Worm (Caenorhabditis elegans) whole organism, L1 larva: ENCODE data around the gene F19F10.1.

Experiments
- C16A3.4 ChIP-seq: fragments of 150-350 bp; optimal IDR thresholded peaks from 2 replicates; lab custom pipeline; 2014; ENCODE audit warnings: missing biosample characterization, missing genetic modification characterization
- C34B4.2 ChIP-seq: sonication (generic microtip); optimal IDR thresholded peaks from 2 replicates; lab custom pipeline; 2017; ENCODE audit warnings: mild to moderate bottlenecking, missing genetic modification characterization, missing compliant biosample characterization
- aha-1 ChIP-seq: fragments of 150-350 bp; optimal IDR thresholded peaks from 2 replicates; lab custom pipeline; 2014; ENCODE audit warnings: missing biosample characterization, missing genetic modification characterization
- alr-1 ChIP-seq: fragments of 200-800 bp; sonication (Bioruptor generic); optimal IDR thresholded peaks from 2 replicates; lab custom pipeline; 2018; ENCODE audit warnings: borderline replicate concordance, mild to moderate bottlenecking, missing genetic modification characterization, missing compliant biosample characterization
- aly-2 ChIP-seq: fragments of 150-350 bp; optimal IDR thresholded peaks from 2 replicates; lab custom pipeline; 2014; ENCODE audit warnings: missing biosample characterization, missing genetic modification characterization
- ama-1 ChIP-seq: fragments of 150-350 bp; optimal IDR thresholded peaks from 2 replicates; lab custom pipeline; 2014
- ceh-63 ChIP-seq: fragments of 200-800 bp; sonication (Bioruptor generic); optimal IDR thresholded peaks from 2 replicates; lab custom pipeline; 2018; ENCODE audit warnings: mild to moderate bottlenecking, missing genetic modification characterization, missing compliant biosample characterization
- ceh-82 ChIP-seq, 3 experiments: fragments of 150-350 bp in 1 of 3; sonication (generic microtip) in 2 of 3; optimal IDR thresholded peaks; 2 replicates each; lab custom pipeline; 2014 to 2017; ENCODE audit warnings: missing biosample characterization in 3 of 3, missing genetic modification characterization in 3 of 3
- ceh-88 ChIP-seq: fragments of 200-800 bp; sonication (Bioruptor generic); IDR thresholded peaks from 2 replicates; pipeline ENCODE4 v1.3.6; 2022; ENCODE audit warnings: missing genetic modification characterization, missing compliant biosample characterization
- ceh-90 ChIP-seq: sonication (generic microtip); optimal IDR thresholded peaks from 2 replicates; lab custom pipeline; 2016; ENCODE audit warnings: missing genetic modification characterization, missing compliant biosample characterization
- ces-1 ChIP-seq: fragments of 150-350 bp; optimal IDR thresholded peaks from 2 replicates; lab custom pipeline; 2014; ENCODE audit warnings: missing biosample characterization, missing genetic modification reagents, missing genetic modification characterization
- dsc-1 ChIP-seq: sonication (generic microtip); optimal IDR thresholded peaks from 2 replicates; lab custom pipeline; 2016; ENCODE audit warnings: mild to moderate bottlenecking, missing genetic modification characterization, missing compliant biosample characterization
- efl-1 ChIP-seq, 4 experiments: fragments of 150-350 bp; optimal IDR thresholded peaks in 3 of 4; peaks in 1 of 4; 1 replicate in 1 of 4; 2 replicates in 3 of 4; lab custom pipeline; 2014; ENCODE audit warnings: missing biosample characterization in 2 of 4, missing genetic modification characterization in 2 of 4, missing genetic modification reagents in 2 of 4
- elt-2 ChIP-seq: sonication (generic microtip); optimal IDR thresholded peaks from 2 replicates; lab custom pipeline; 2016; ENCODE audit warnings: missing genetic modification characterization, mild to moderate bottlenecking, inconsistent platforms, missing compliant biosample characterization, missing genetic modification reagents
- elt-3 ChIP-seq, 6 experiments: fragments of 150-350 bp in 1 of 6; sonication (generic microtip); optimal IDR thresholded peaks; 2 replicates each; lab custom pipeline; 2017 to 2018; ENCODE audit warnings: missing biosample characterization in 6 of 6, missing genetic modification characterization in 6 of 6, inconsistent platforms in 1 of 6
- fkh-4 ChIP-seq: sonication (generic microtip); optimal IDR thresholded peaks from 2 replicates; lab custom pipeline; 2016; ENCODE audit warnings: missing compliant biosample characterization, missing genetic modification characterization, borderline replicate concordance
- fkh-8 ChIP-seq: sonication (generic microtip); optimal IDR thresholded peaks from 2 replicates; lab custom pipeline; 2016; ENCODE audit warnings: mild to moderate bottlenecking, missing genetic modification characterization, missing compliant biosample characterization
- irx-1 ChIP-seq: sonication (generic microtip); optimal IDR thresholded peaks from 2 replicates; lab custom pipeline; 2016; ENCODE audit warnings: missing genetic modification characterization, missing compliant biosample characterization
- lin-13 ChIP-seq: fragments of 150-350 bp; optimal IDR thresholded peaks from 2 replicates; lab custom pipeline; 2014; ENCODE audit warnings: missing biosample characterization, missing genetic modification reagents, missing genetic modification characterization
- lin-35 ChIP-seq, 2 experiments: fragments of 150-350 bp; optimal IDR thresholded peaks; 2 replicates each; lab custom pipeline; 2014; ENCODE audit warnings: missing biosample characterization in 2 of 2, missing genetic modification characterization in 2 of 2, missing genetic modification reagents in 2 of 2
- mef-2 ChIP-seq: fragments of 150-350 bp; optimal IDR thresholded peaks from 2 replicates; lab custom pipeline; 2014; ENCODE audit warnings: missing biosample characterization, missing genetic modification characterization
- nhr-20 ChIP-seq: sonication (generic microtip); optimal IDR thresholded peaks from 2 replicates; lab custom pipeline; 2016; ENCODE audit warnings: mild to moderate bottlenecking, missing genetic modification characterization, missing compliant biosample characterization
- nhr-237 ChIP-seq: fragments of 150-350 bp; optimal IDR thresholded peaks from 2 replicates; lab custom pipeline; 2014; ENCODE audit warnings: missing biosample characterization, missing genetic modification characterization
- nhr-76 ChIP-seq: sonication (generic microtip); optimal IDR thresholded peaks from 2 replicates; lab custom pipeline; 2017; ENCODE audit warnings: missing biosample characterization, missing genetic modification characterization
- nhr-85 ChIP-seq: sonication (generic microtip); peaks from one replicate; lab custom pipeline; 2016; ENCODE audit warnings: missing genetic modification characterization, inconsistent platforms, missing compliant biosample characterization
- nhr-90 ChIP-seq: sonication (generic microtip); optimal IDR thresholded peaks from 2 replicates; lab custom pipeline; 2016; ENCODE audit warnings: mild to moderate bottlenecking, missing genetic modification characterization, missing compliant biosample characterization; ENCODE audit not compliant: poor library complexity
- pag-3 ChIP-seq: sonication (generic microtip); optimal IDR thresholded peaks from 2 replicates; lab custom pipeline; 2017; ENCODE audit warnings: missing genetic modification characterization, mild to moderate bottlenecking, missing compliant biosample characterization, antibody characterized with exemption, borderline replicate concordance; ENCODE audit not compliant: insufficient read depth
- pax-3 ChIP-seq: fragments of 200-800 bp; sonication (Bioruptor generic); optimal IDR thresholded peaks from 2 replicates; lab custom pipeline; 2018; ENCODE audit warnings: mild to moderate bottlenecking, missing genetic modification characterization, moderate library complexity, missing compliant biosample characterization
- pqm-1 ChIP-seq: sonication (generic microtip); optimal IDR thresholded peaks from 3 replicates; lab custom pipeline; 2017; ENCODE audit warnings: missing biosample characterization, missing genetic modification characterization
- rnt-1 ChIP-seq: sonication (generic microtip); optimal IDR thresholded peaks from 2 replicates; lab custom pipeline; 2016; ENCODE audit warnings: mild to moderate bottlenecking, missing genetic modification characterization, moderate library complexity, missing compliant biosample characterization
- unc-130 ChIP-seq: fragments of 150-350 bp; optimal IDR thresholded peaks from 2 replicates; lab custom pipeline; 2017; ENCODE audit warnings: missing biosample characterization, missing genetic modification characterization, inconsistent platforms
- unc-62 ChIP-seq: fragments of 150-350 bp; optimal IDR thresholded peaks from 2 replicates; lab custom pipeline; 2014; ENCODE audit warnings: missing biosample characterization, missing genetic modification reagents, missing genetic modification characterization
- unc-86 ChIP-seq: sonication (generic microtip); optimal IDR thresholded peaks from 2 replicates; lab custom pipeline; 2016; ENCODE audit warnings: missing genetic modification characterization, missing compliant biosample characterization
- unc-98 ChIP-seq: fragments of 200-800 bp; sonication (Bioruptor generic); IDR thresholded peaks from 2 replicates; pipeline ENCODE4 v1.3.6; 2022; ENCODE audit warnings: missing genetic modification characterization, missing compliant biosample characterization

The F19F10.1 gene

DNA sequence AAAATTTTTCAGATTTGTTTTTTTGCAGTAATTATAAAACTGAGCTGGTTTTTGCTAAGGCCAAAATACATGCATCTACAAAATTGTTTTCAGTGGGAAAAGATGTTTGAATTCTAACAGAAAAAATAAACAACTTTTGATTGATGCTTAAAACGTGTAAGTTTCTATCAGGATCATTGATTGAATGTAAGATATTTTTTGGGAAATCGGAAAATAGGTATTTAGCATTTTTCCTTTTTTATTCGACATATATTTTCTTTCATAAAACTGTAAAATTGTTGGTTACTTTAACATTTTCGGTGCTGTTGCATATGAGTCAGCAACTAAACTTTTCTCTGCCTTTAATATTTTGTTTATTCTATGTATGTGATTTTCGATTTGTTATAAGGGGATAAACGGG is 38.6 kb upstream of the F19F10.1 start, which contains the start of gene C54F6.20:
TSS of gene C54F6.20 (plus strand) at position 301 of the 400 bp plus-strand sequence.
- TF ChIP-seq aly-2 (tag; lab: Kevin White, UChicago) (no peak), nhr-20 (no peak), pag-3 (no peak), aha-1 (tag; lab: Kevin White, UChicago) (no peak), ceh-63 (GFP tag; lab: Kevin White, UChicago) (no peak), efl-1 (optimal IDR thresholded peaks at IDR 0.05; lab: Kevin White, UChicago) (no peak), efl-1 (GFP tag; optimal IDR thresholded peaks at IDR 0.05 in 1 of 2; lab: Kevin White, UChicago) (peak in 1 of 2 experiments; percentile 54), mef-2 (no peak), unc-130 (tag; lab: Kevin White, UChicago) (no peak)
- TF ChIP-seq, all 84 proteins: peak for 1

DNA sequence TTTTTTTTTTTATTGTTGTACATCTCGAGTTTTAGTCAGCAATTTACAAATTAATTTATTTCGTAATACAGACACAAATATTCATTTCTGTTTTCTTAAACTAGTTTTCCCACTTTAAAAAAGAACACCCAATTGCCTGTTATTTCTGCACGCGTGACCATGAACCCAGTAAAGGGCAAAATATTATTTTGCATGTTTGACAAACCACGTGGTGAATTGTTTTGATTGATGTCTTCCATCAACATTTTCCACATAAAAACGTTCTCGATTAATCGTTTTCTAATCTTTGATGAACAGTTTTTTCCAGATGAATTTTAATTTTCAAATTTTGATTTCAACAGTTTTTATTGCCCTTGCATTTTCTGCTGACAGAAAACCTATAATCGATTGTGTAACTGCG is 37.4 kb upstream of the F19F10.1 start, which contains the start of gene C54F6.18:
TSS of gene C54F6.18 (plus strand) at position 301 of the 400 bp plus-strand sequence.
- TF ChIP-seq C16A3.4 (tag; lab: Kevin White, UChicago) (no peak), elt-3 (tag; optimal IDR thresholded peaks at IDR 0.05; lab: Kevin White, UChicago) (no peak), dsc-1 (tag; lab: Kevin White, UChicago) (no peak), unc-98 (GFP tag; lab: Robert Waterston, UW) (no peak), nhr-85 (tag; lab: Kevin White, UChicago) (no peak), aha-1 (tag; lab: Kevin White, UChicago) (no peak), ceh-88 (no peak), nhr-90 (tag; lab: Kevin White, UChicago) (no peak), ceh-82 (tag; optimal IDR thresholded peaks at IDR 0.05; lab: Kevin White, UChicago) (no peak), unc-62 (GFP tag; lab: Kevin White, UChicago) (no peak), efl-1 (optimal IDR thresholded peaks at IDR 0.05; lab: Kevin White, UChicago) (no peak), efl-1 (GFP tag; optimal IDR thresholded peaks at IDR 0.05 in 1 of 2; lab: Kevin White, UChicago) (no peak)

DNA sequence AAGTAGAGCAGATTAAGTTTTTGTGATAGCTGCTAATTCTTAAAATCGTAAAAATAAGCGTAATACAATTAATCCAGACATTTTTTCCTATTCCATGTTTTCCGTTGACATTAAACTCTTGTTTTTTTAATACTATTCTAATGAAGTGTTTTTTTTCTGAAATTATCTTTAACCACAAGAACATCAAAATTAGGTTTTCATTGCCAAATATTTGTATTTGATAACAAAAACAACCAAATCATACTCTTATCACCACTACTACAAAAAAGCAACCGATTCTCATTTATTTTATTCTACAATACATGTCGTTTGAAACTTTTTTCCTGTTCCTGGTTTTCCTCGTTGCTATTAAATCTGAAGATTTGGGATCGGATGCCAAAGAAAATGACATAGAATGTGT is 35.9 kb upstream of the F19F10.1 start, which contains the start of gene C54F6.17:
TSS of gene C54F6.17 (plus strand) at position 301 of the 400 bp plus-strand sequence.
- TF ChIP-seq pax-3 (tag; lab: Kevin White, UChicago) (no peak), nhr-237 (no peak), ceh-88 (no peak), C34B4.2 (tag; lab: Kevin White, UChicago) (no peak)

DNA sequence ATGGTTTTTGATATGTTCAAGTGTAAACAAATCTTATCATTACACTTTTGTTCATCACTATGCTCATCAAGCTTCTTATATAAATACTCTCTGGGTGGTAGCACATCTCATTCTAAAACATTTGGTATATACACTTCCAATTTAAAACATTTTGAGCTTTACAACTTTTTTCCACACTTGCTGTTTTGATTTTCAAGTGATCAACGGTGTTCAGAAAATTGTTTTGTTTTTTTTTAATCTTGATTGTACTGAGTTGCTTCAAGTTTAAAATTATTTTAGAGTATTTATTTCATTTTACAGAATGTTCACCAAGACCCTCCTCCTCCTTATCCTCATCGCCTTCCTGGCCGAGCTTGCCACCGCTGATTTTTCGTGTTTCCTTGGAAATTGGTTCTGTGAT is 34.2 kb upstream of the F19F10.1 start, which contains the start of gene C54F6.5:
TSS of gene C54F6.5 (plus strand) at position 301 of the 400 bp plus-strand sequence.
- TF ChIP-seq lin-35 (GFP tag; optimal IDR thresholded peaks at IDR 0.05; lab: Kevin White, UChicago): no peak
- TF ChIP-seq fkh-8 (tag; lab: Kevin White, UChicago): no peak
- TF ChIP-seq ces-1: no peak
- no peak for TF ChIP-seq elt-2 (tag; lab: Kevin White, UChicago)
- no peak for TF ChIP-seq C34B4.2 (tag; lab: Kevin White, UChicago)
- TF ChIP-seq nhr-76 (tag; lab: Kevin White, UChicago): no peak
- no peak for TF ChIP-seq unc-86
- no peak for TF ChIP-seq fkh-4 (tag; lab: Kevin White, UChicago)
- TF ChIP-seq alr-1: no peak
- TF ChIP-seq unc-62 (GFP tag; lab: Kevin White, UChicago): no peak
- no peak for TF ChIP-seq ama-1 (lab: Kevin White, UChicago)
- TF ChIP-seq, all 84 proteins: peak for 0

DNA sequence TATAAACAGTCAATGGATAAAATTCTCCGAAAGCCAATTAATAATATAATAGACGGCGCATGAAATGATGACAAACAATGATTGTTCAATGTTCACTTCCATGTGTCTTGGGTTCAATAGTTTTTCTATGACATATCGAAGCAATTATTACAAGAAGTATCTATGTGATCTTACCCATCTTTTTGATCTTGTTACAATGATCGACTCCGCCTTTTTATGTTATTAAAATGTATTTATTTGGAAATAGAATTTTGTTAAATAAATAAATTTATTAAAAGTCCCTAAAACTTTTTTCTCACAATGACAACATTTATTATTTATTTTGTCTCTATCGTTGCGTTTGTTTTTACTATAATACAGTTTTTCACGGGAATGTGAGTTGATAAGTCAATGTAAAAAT is 33.2 kb upstream of the F19F10.1 start, which contains the start of gene swt-2:
TSS of gene swt-2 (plus strand) at position 301 of the 400 bp plus-strand sequence.
- no peak for TF ChIP-seq mef-2
- no peak for TF ChIP-seq pqm-1 (tag; lab: Kevin White, UChicago)
- TF ChIP-seq irx-1: no peak
- TF ChIP-seq ceh-90: no peak
- no peak for TF ChIP-seq ceh-63 (GFP tag; lab: Kevin White, UChicago)
- no peak for TF ChIP-seq alr-1
- no peak for TF ChIP-seq rnt-1 (tag; lab: Kevin White, UChicago)
- TF ChIP-seq C34B4.2 (tag; lab: Kevin White, UChicago): no peak
- no peak for TF ChIP-seq nhr-20
- TF ChIP-seq lin-13 (GFP tag; lab: Kevin White, UChicago): no peak
- TF ChIP-seq, all 84 proteins: peak for 0
